Worm (Caenorhabditis elegans) whole organism, L1 larva: ENCODE data around the gene C12D5.5.

Experiments
- C04F5.9 ChIP-seq: sonication (generic microtip); optimal IDR thresholded peaks from 2 replicates; lab custom pipeline; 2016; ENCODE audit warnings: missing genetic modification characterization, missing compliant biosample characterization
- aha-1 ChIP-seq: fragments of 150-350 bp; optimal IDR thresholded peaks from 2 replicates; lab custom pipeline; 2014; ENCODE audit warnings: missing biosample characterization, missing genetic modification characterization
- ama-1 ChIP-seq: fragments of 150-350 bp; optimal IDR thresholded peaks from 2 replicates; lab custom pipeline; 2014
- ceh-63 ChIP-seq: fragments of 200-800 bp; sonication (Bioruptor generic); optimal IDR thresholded peaks from 2 replicates; lab custom pipeline; 2018; ENCODE audit warnings: mild to moderate bottlenecking, missing genetic modification characterization, missing compliant biosample characterization
- efl-3 ChIP-seq: fragments of 200-800 bp; sonication (Bioruptor generic); optimal IDR thresholded peaks from 2 replicates; lab custom pipeline; 2018; ENCODE audit warnings: mild to moderate bottlenecking, missing genetic modification characterization, missing compliant biosample characterization
- egl-13 ChIP-seq: sonication (generic microtip); optimal IDR thresholded peaks from 2 replicates; lab custom pipeline; 2016; ENCODE audit warnings: missing genotype, missing genetic modification reagents, missing genetic modification characterization, missing compliant biosample characterization
- egl-27 ChIP-seq, 2 experiments: fragments of 150-350 bp in 1 of 2; sonication (generic microtip); optimal IDR thresholded peaks; 3 replicates each; lab custom pipeline; 2017 to 2018; ENCODE audit warnings: missing biosample characterization in 2 of 2, missing genetic modification characterization in 2 of 2, missing genetic modification reagents in 2 of 2
- elt-3 ChIP-seq, 6 experiments: fragments of 150-350 bp in 1 of 6; sonication (generic microtip); optimal IDR thresholded peaks; 2 replicates each; lab custom pipeline; 2017 to 2018; ENCODE audit warnings: missing biosample characterization in 6 of 6, missing genetic modification characterization in 6 of 6, inconsistent platforms in 1 of 6
- fkh-10 ChIP-seq: sonication (generic microtip); optimal IDR thresholded peaks from 2 replicates; lab custom pipeline; 2017; ENCODE audit warnings: missing biosample characterization, missing genetic modification reagents, missing genetic modification characterization
- fkh-4 ChIP-seq: sonication (generic microtip); optimal IDR thresholded peaks from 2 replicates; lab custom pipeline; 2016; ENCODE audit warnings: missing compliant biosample characterization, missing genetic modification characterization, borderline replicate concordance
- fkh-8 ChIP-seq: sonication (generic microtip); optimal IDR thresholded peaks from 2 replicates; lab custom pipeline; 2016; ENCODE audit warnings: mild to moderate bottlenecking, missing genetic modification characterization, missing compliant biosample characterization
- hlh-17 ChIP-seq: fragments of 200-800 bp; sonication (Bioruptor generic); optimal IDR thresholded peaks from 2 replicates; lab custom pipeline; 2018; ENCODE audit warnings: missing genetic modification characterization, mild to moderate bottlenecking, missing compliant biosample characterization, moderate library complexity, borderline replicate concordance
- hpl-2 ChIP-seq: fragments of 150-350 bp; optimal IDR thresholded peaks from 2 replicates; lab custom pipeline; 2014; ENCODE audit warnings: missing biosample characterization, missing genetic modification reagents, missing genetic modification characterization
- irx-1 ChIP-seq: sonication (generic microtip); optimal IDR thresholded peaks from 2 replicates; lab custom pipeline; 2016; ENCODE audit warnings: missing genetic modification characterization, missing compliant biosample characterization
- jun-1 ChIP-seq: fragments of 150-350 bp; optimal IDR thresholded peaks from 2 replicates; lab custom pipeline; 2014; ENCODE audit warnings: missing biosample characterization, missing genetic modification reagents, missing genetic modification characterization
- lin-14 ChIP-seq: fragments of 200-800 bp; sonication (Bioruptor generic); optimal IDR thresholded peaks from 2 replicates; lab custom pipeline; 2018; ENCODE audit warnings: mild to moderate bottlenecking, missing genetic modification characterization, moderate library complexity, missing compliant biosample characterization
- lin-15B ChIP-seq: fragments of 150-350 bp; sonication (generic microtip); optimal IDR thresholded peaks from 3 replicates; lab custom pipeline; 2014; ENCODE audit warnings: missing biosample characterization, missing genetic modification characterization
- lin-35 ChIP-seq, 2 experiments: fragments of 150-350 bp; optimal IDR thresholded peaks; 2 replicates each; lab custom pipeline; 2014; ENCODE audit warnings: missing biosample characterization in 2 of 2, missing genetic modification characterization in 2 of 2, missing genetic modification reagents in 2 of 2
- mdl-1 ChIP-seq, 2 experiments: fragments of 150-350 bp; optimal IDR thresholded peaks; 2 replicates each; lab custom pipeline; 2014 to 2017; ENCODE audit warnings: missing biosample characterization in 2 of 2, missing genetic modification characterization in 2 of 2, inconsistent platforms in 1 of 2
- mep-1 ChIP-seq: fragments of 150-350 bp; optimal IDR thresholded peaks from 2 replicates; lab custom pipeline; 2014; ENCODE audit warnings: missing biosample characterization, missing genetic modification characterization
- nhr-12 ChIP-seq: sonication (generic microtip); optimal IDR thresholded peaks from 2 replicates; lab custom pipeline; 2017; ENCODE audit warnings: missing biosample characterization, missing genetic modification characterization
- nhr-237 ChIP-seq: fragments of 150-350 bp; optimal IDR thresholded peaks from 2 replicates; lab custom pipeline; 2014; ENCODE audit warnings: missing biosample characterization, missing genetic modification characterization
- nhr-76 ChIP-seq: sonication (generic microtip); optimal IDR thresholded peaks from 2 replicates; lab custom pipeline; 2017; ENCODE audit warnings: missing biosample characterization, missing genetic modification characterization
- nhr-84 ChIP-seq: sonication (generic microtip); optimal IDR thresholded peaks from 2 replicates; lab custom pipeline; 2017; ENCODE audit warnings: missing biosample characterization, missing genetic modification characterization
- nhr-90 ChIP-seq: sonication (generic microtip); optimal IDR thresholded peaks from 2 replicates; lab custom pipeline; 2016; ENCODE audit warnings: mild to moderate bottlenecking, missing genetic modification characterization, missing compliant biosample characterization; ENCODE audit not compliant: poor library complexity
- pax-3 ChIP-seq: fragments of 200-800 bp; sonication (Bioruptor generic); optimal IDR thresholded peaks from 2 replicates; lab custom pipeline; 2018; ENCODE audit warnings: mild to moderate bottlenecking, missing genetic modification characterization, moderate library complexity, missing compliant biosample characterization
- rnt-1 ChIP-seq: sonication (generic microtip); optimal IDR thresholded peaks from 2 replicates; lab custom pipeline; 2016; ENCODE audit warnings: mild to moderate bottlenecking, missing genetic modification characterization, moderate library complexity, missing compliant biosample characterization
- skn-1 ChIP-seq: fragments of 150-350 bp; optimal IDR thresholded peaks from 2 replicates; lab custom pipeline; 2014; ENCODE audit warnings: missing biosample characterization, missing genetic modification characterization
- snpc-4 ChIP-seq: fragments of 150-350 bp; optimal IDR thresholded peaks from 2 replicates; lab custom pipeline; 2014; ENCODE audit warnings: missing biosample characterization, missing genetic modification characterization
- sox-4 ChIP-seq: sonication (generic microtip); optimal IDR thresholded peaks from 2 replicates; lab custom pipeline; 2016; ENCODE audit warnings: missing genetic modification characterization, missing compliant biosample characterization
- sup-37 ChIP-seq: fragments of 200-800 bp; sonication (Bioruptor generic); optimal IDR thresholded peaks from 2 replicates; lab custom pipeline; 2018; ENCODE audit warnings: mild to moderate bottlenecking, missing genetic modification characterization, missing compliant biosample characterization
- swsn-7 ChIP-seq: sonication (generic microtip); optimal IDR thresholded peaks from 2 replicates; lab custom pipeline; 2016; ENCODE audit warnings: missing genetic modification characterization, missing compliant biosample characterization
- tbx-2 ChIP-seq: sonication (generic microtip); optimal IDR thresholded peaks from 2 replicates; lab custom pipeline; 2016; ENCODE audit warnings: missing genetic modification characterization, missing compliant biosample characterization
- unc-130 ChIP-seq: fragments of 150-350 bp; optimal IDR thresholded peaks from 2 replicates; lab custom pipeline; 2017; ENCODE audit warnings: missing biosample characterization, missing genetic modification characterization, inconsistent platforms
- unc-30 ChIP-seq: sonication (generic microtip); optimal IDR thresholded peaks from 2 replicates; lab custom pipeline; 2017; ENCODE audit warnings: missing biosample characterization, missing genetic modification characterization
- unc-86 ChIP-seq: sonication (generic microtip); optimal IDR thresholded peaks from 2 replicates; lab custom pipeline; 2016; ENCODE audit warnings: missing genetic modification characterization, missing compliant biosample characterization
- unc-98 ChIP-seq: fragments of 200-800 bp; sonication (Bioruptor generic); IDR thresholded peaks from 2 replicates; pipeline ENCODE4 v1.3.6; 2022; ENCODE audit warnings: missing genetic modification characterization, missing compliant biosample characterization
- vab-15 ChIP-seq: sonication (generic microtip); optimal IDR thresholded peaks from 2 replicates; lab custom pipeline; 2017; ENCODE audit warnings: missing genotype, mild to moderate bottlenecking, missing genetic modification characterization, missing compliant biosample characterization
- zag-1 ChIP-seq: fragments of 150-350 bp; optimal IDR thresholded peaks from 2 replicates; lab custom pipeline; 2014; ENCODE audit warnings: missing biosample characterization, missing genetic modification characterization
- ztf-4 ChIP-seq: fragments of 150-350 bp; optimal IDR thresholded peaks from 2 replicates; lab custom pipeline; 2014; ENCODE audit warnings: missing biosample characterization, missing genetic modification characterization

Gene C12D5.5

ce11 chrV:7713072-7713471 lies 45.0 kb downstream of the C12D5.5 start, which contains the start of gene ZK105.13:
ZK105.13 (minus strand) TSS chrV:7713172.
- no peak for TF ChIP-seq fkh-4 (tag; lab: Kevin White, UChicago)
- TF ChIP-seq jun-1 (tag; lab: Kevin White, UChicago): no peak
- no peak for TF ChIP-seq unc-30
- TF ChIP-seq lin-15B (tag; lab: Kevin White, UChicago): no peak
- TF ChIP-seq swsn-7: no peak
- TF ChIP-seq nhr-12 (tag; lab: Kevin White, UChicago): no peak
- no peak for TF ChIP-seq irx-1 (tag; lab: Kevin White, UChicago)
- TF ChIP-seq zag-1 (tag; lab: Kevin White, UChicago): no peak
- TF ChIP-seq aha-1 (tag; lab: Kevin White, UChicago): no peak
- no peak for TF ChIP-seq tbx-2 (tag; lab: Kevin White, UChicago)
- TF ChIP-seq skn-1 (tag; lab: Kevin White, UChicago): no peak

- TF ChIP-seq irx-1 (tag; lab: Kevin White, UChicago) (no peak), fkh-10 (GFP tag; lab: Kevin White, UChicago) (no peak), pax-3 (tag; lab: Kevin White, UChicago) (no peak), vab-15 (no peak), unc-30 (no peak), nhr-76 (tag; lab: Kevin White, UChicago) (no peak), nhr-90 (tag; lab: Kevin White, UChicago) (no peak), lin-14 (GFP tag; lab: Kevin White, UChicago) (no peak), swsn-7 (no peak), nhr-84 (no peak), nhr-237 (tag; lab: Kevin White, UChicago) (no peak), C04F5.9 (tag; lab: Kevin White, UChicago) (no peak)
Observed at ce11 chrV:7713691-7714090, 45.7 kb downstream of the C12D5.5 start, which contains the start of gene ZK105.1. ZK105.1 (plus strand) TSS chrV:7713991.

- no peak for TF ChIP-seq unc-98 (GFP tag; lab: Robert Waterston, UW)
- no peak for TF ChIP-seq mep-1 (tag; lab: Kevin White, UChicago)
- TF ChIP-seq ceh-63 (GFP tag; lab: Kevin White, UChicago): no peak
- no peak for TF ChIP-seq nhr-237 (tag; lab: Kevin White, UChicago)
- no peak for TF ChIP-seq sox-4 (tag; lab: Kevin White, UChicago)
- TF ChIP-seq hlh-17: no peak
- TF ChIP-seq lin-14 (GFP tag; lab: Kevin White, UChicago): no peak
- no peak for TF ChIP-seq unc-130
- no peak for TF ChIP-seq fkh-8 (tag; lab: Kevin White, UChicago)
- no peak for TF ChIP-seq egl-27 (tag; optimal IDR thresholded peaks at IDR 0.05; lab: Kevin White, UChicago)
- no peak for TF ChIP-seq hpl-2 (GFP tag; lab: Kevin White, UChicago)
- TF ChIP-seq nhr-12 (tag; lab: Kevin White, UChicago): no peak
- no peak for TF ChIP-seq aha-1 (tag; lab: Kevin White, UChicago)
Observed at ce11 chrV:7716034-7716433, 48.0 kb downstream of the C12D5.5 start, which contains the start of gene ZK105.12. ZK105.12 (minus strand) TSS chrV:7716134.

- no peak for TF ChIP-seq efl-3 (GFP tag; lab: Kevin White, UChicago)
- no peak for TF ChIP-seq lin-35 (GFP tag; optimal IDR thresholded peaks at IDR 0.05; lab: Kevin White, UChicago)
- TF ChIP-seq egl-13 (tag; lab: Kevin White, UChicago): no peak
- no peak for TF ChIP-seq rnt-1 (tag; lab: Kevin White, UChicago)
- TF ChIP-seq unc-86: no peak
- TF ChIP-seq mdl-1 (tag; optimal IDR thresholded peaks at IDR 0.05; lab: Kevin White, UChicago): no peak
- TF ChIP-seq swsn-7: no peak
- TF ChIP-seq lin-14 (GFP tag; lab: Kevin White, UChicago): no peak
- TF ChIP-seq sup-37 (GFP tag; lab: Kevin White, UChicago): no peak
- TF ChIP-seq ztf-4 (tag; lab: Kevin White, UChicago): no peak
- no peak for TF ChIP-seq elt-3 (tag; optimal IDR thresholded peaks at IDR 0.05; lab: Kevin White, UChicago)
- no peak for TF ChIP-seq irx-1 (tag; lab: Kevin White, UChicago)
- no peak for TF ChIP-seq jun-1 (tag; lab: Kevin White, UChicago)
- no peak for TF ChIP-seq snpc-4
- TF ChIP-seq ama-1 (lab: Kevin White, UChicago): no peak
Observed at ce11 chrV:7717629-7718028, 49.6 kb downstream of the C12D5.5 start, which contains the start of gene ZK105.5. ZK105.5 (minus strand) TSS chrV:7717729.
